Fruit fly (Drosophila melanogaster): ENCODE data around the gene Npc2c.
A peak's percentile ranks its signal among the peaks of the same experiment; 100 is the strongest.

Npc2c gene

DNA sequence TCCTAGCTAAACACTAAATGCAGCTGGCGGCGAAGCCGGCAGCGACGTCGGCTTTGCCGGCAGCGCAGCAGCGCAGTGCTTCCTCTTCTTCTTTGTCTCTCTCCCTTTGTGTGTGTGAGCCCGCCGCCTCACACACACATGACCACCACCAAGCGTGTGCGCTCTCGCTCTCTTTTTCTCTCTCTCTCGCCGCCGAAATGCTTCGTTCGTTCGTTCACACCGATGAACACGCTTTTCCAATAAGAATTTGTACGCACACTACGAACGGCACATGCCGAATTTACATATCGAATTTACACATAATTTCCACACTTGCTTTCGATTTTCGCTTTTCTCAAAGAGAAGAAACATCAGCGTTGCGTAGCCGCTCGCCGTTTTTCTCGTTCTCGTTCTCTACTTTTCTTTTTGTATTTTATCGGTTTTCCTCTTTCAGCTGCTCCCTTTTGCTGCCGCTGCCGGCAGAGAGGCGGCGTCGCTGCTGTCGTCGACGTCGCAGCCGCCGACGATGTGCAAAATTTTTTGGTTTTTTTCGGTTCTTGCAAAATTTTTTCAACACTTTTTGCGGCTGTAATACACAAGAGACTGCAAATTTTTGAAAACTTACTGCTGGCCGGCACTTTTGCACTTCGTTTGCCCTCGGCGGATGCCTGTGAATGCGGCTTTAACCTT lies 49.3 kb downstream of the Npc2c start (continued):
- peak; percentile 89 for TF ChIP-seq Deaf1 (tag; optimal IDR thresholded peaks at IDR 0.05)
- TF ChIP-seq chinmo (GFP tag; IDR thresholded peaks at IDR 0.05; ENCODE audit: partially characterized antibody): peak; percentile 80; the same call in 1 of the 4 replicates
- peak; percentile 97 for TF ChIP-seq cg (GFP tag; optimal IDR thresholded peaks at IDR 0.05)
- no peak for TF ChIP-seq gsb-n (tag; optimal IDR thresholded peaks at IDR 0.05)
- peak; percentile 100 for TF ChIP-seq Adf1 (GFP tag; IDR thresholded peaks at IDR 0.05)
- no peak for TF ChIP-seq tio (GFP tag; optimal IDR thresholded peaks at IDR 0.05)
- TF ChIP-seq CG32532 (GFP tag; IDR thresholded peaks at IDR 0.05): peak; percentile 60; the same call in 1 of the 2 replicates
- TF ChIP-seq Trl (optimal IDR thresholded peaks at IDR 0.05): peak; percentile 97 to 98
- TF ChIP-seq Trl (GFP tag; optimal IDR thresholded peaks at IDR 0.05): peak; percentile 2
- no peak for TF ChIP-seq CG32772 (GFP tag; IDR thresholded peaks at IDR 0.05)
- peak; percentile 22 for TF ChIP-seq CG34376 (GFP tag; optimal IDR thresholded peaks at IDR 0.05)
- peak; percentile 73 for TF ChIP-seq Elba2 (GFP tag; optimal IDR thresholded peaks at IDR 0.05)
- TF ChIP-seq ERR (GFP tag; optimal IDR thresholded peaks at IDR 0.05): no peak
- TF ChIP-seq CG8478 (optimal IDR thresholded peaks at IDR 0.05): peak; percentile 53
- TF ChIP-seq mam (GFP tag; optimal IDR thresholded peaks at IDR 0.05): no peak
- peak; percentile 98 for TF ChIP-seq CG17385 (GFP tag; optimal IDR thresholded peaks at IDR 0.05)
- peak; percentile 26; the same call in 1 of the 2 replicates for TF ChIP-seq MBD-R2 (GFP tag; IDR thresholded peaks at IDR 0.05)
- TF ChIP-seq scrt (GFP tag; optimal IDR thresholded peaks at IDR 0.05): peak; percentile 17
- TF ChIP-seq CG3407 (GFP tag; optimal IDR thresholded peaks at IDR 0.05): no peak
- TF ChIP-seq maf-S (GFP tag; optimal IDR thresholded peaks at IDR 0.05): no peak
- TF ChIP-seq CG2678 (tag; optimal IDR thresholded peaks at IDR 0.05): peak; percentile 14
- no peak for TF ChIP-seq sens-2 (GFP tag; IDR thresholded peaks at IDR 0.05)
- TF ChIP-seq CG34422 (GFP tag; IDR thresholded peaks at IDR 0.05): peak; percentile 27; the same call in 1 of the 3 replicates
- TF ChIP-seq sqz (GFP tag; optimal IDR thresholded peaks at IDR 0.05): peak; percentile 78
- TF ChIP-seq nmo (GFP tag; optimal IDR thresholded peaks at IDR 0.05): no peak
- peak; percentile 2 for TF ChIP-seq CG13424 (tag; optimal IDR thresholded peaks at IDR 0.05)
- peak; percentile 57 for TF ChIP-seq nom (GFP tag; optimal IDR thresholded peaks at IDR 0.05)
- TF ChIP-seq wdn (GFP tag; IDR thresholded peaks at IDR 0.05): 0 out of 2 replicates have a peak, but pooled peaks have one; percentile 15
- TF ChIP-seq ara (GFP tag; IDR thresholded peaks at IDR 0.05): 0 out of 2 replicates have a peak, but pooled peaks have one; percentile 17
- TF ChIP-seq BEAF-32 (GFP tag; optimal IDR thresholded peaks at IDR 0.05): no peak
- TF ChIP-seq Fer1 (GFP tag; optimal IDR thresholded peaks at IDR 0.05): peak; percentile 56
- TF ChIP-seq CG9932 (GFP tag; IDR thresholded peaks at IDR 0.05): 0 out of 2 replicates have a peak, but pooled peaks have one; percentile 21
- TF ChIP-seq pros (GFP tag; optimal IDR thresholded peaks at IDR 0.05): peak; percentile 46
- TF ChIP-seq exex (tag; optimal IDR thresholded peaks at IDR 0.05): no peak

DNA sequence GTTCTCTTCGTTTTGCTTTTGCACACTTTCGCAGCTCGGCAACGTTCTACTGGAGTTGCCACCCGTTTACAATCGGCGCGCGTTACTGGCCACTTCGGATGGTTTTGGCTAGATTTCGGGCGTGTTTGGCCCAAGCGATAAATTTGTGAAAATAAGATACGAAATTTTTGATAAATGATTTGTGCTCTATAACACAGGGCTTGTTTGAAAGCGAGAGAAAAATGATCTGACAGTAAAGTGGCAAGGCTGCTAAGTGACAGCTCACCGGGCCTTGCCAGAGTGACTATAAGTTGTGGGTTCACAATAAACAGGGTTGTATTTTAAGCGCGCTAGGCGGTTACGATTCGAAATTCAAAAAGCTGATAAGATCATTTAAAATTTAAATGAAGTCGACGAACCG lies 49.9 kb downstream of the Npc2c start, which contains the start of gene Fmr1:
Fmr1 (minus strand) TSS at position 184 of the 400 bp plus-strand sequence.
- peak; percentile 97 for TF ChIP-seq psq (GFP tag; optimal IDR thresholded peaks at IDR 0.05)
- no peak for TF ChIP-seq CG17568 (GFP tag; optimal IDR thresholded peaks at IDR 0.05)
- peak; percentile 28 for TF ChIP-seq CG4854 (GFP tag; optimal IDR thresholded peaks at IDR 0.05)
- peak; percentile 29 for TF ChIP-seq CTCF (GFP tag; optimal IDR thresholded peaks at IDR 0.05)
- TF ChIP-seq ro (GFP tag; IDR thresholded peaks at IDR 0.05): no peak
- TF ChIP-seq TFAM (GFP tag; optimal IDR thresholded peaks at IDR 0.05): no peak
- no peak; the same call in 2 of the 3 replicates for TF ChIP-seq CG14050 (GFP tag; IDR thresholded peaks at IDR 0.05)
- no peak for TF ChIP-seq ftz-f1 (GFP tag; optimal IDR thresholded peaks at IDR 0.05)
- TF ChIP-seq gro (GFP tag; optimal IDR thresholded peaks at IDR 0.05): no peak
- TF ChIP-seq CG15073 (GFP tag; optimal IDR thresholded peaks at IDR 0.05): no peak
- peak; percentile 47; the same call in 1 of the 2 replicates for TF ChIP-seq CG14441 (GFP tag; IDR thresholded peaks at IDR 0.05)
- peak; percentile 68 for TF ChIP-seq Rfx (GFP tag; IDR thresholded peaks at IDR 0.05)
- TF ChIP-seq chn (GFP tag; optimal IDR thresholded peaks at IDR 0.05): peak; percentile 53
- peak; percentile 32 for TF ChIP-seq CG10654 (GFP tag; optimal IDR thresholded peaks at IDR 0.05)
- peak; percentile 60 for TF ChIP-seq Deaf1 (tag; optimal IDR thresholded peaks at IDR 0.05)
- peak; percentile 40 for TF ChIP-seq PHDP (tag; optimal IDR thresholded peaks at IDR 0.05)
- TF ChIP-seq ind (GFP tag; optimal IDR thresholded peaks at IDR 0.05): peak; percentile 64
- no peak for TF ChIP-seq CG33557 (GFP tag; optimal IDR thresholded peaks at IDR 0.05)
- no peak for TF ChIP-seq hth (optimal IDR thresholded peaks at IDR 0.05)
- no peak for TF ChIP-seq cad (GFP tag; optimal IDR thresholded peaks at IDR 0.05)

Data from whole organism, embryonic.